Fruit fly (Drosophila melanogaster): ENCODE results near the gene toc.

The toc gene

DNA sequence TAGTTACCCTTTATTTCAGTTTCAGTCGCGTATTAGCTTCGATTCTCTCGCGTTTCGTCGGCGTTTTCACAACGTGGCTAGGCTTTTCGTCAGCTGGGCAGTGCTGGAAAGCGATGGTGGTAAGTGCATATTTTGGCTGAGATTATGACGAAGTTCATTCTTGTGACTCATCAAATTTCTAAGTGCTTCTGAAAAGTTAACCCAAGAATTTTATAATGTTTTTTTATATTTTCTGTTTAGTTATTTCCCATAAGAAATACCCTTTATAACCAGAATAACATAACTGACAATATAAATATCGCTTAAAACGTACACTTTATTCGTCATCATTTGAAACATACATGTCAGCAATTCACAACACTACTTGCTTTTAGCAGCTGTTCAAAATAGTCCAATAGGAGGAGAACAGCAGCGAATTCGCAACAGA, 107.4 kb downstream of the toc start, which contains the start of the genes CG17260 and SerRS (continued):
- TF ChIP-seq D19B (GFP tag; optimal IDR thresholded peaks at IDR 0.05) (peak; percentile 80), E2f1 (GFP tag; IDR thresholded peaks at IDR 0.05) (peak; percentile 93), CG34224 (GFP tag; IDR thresholded peaks at IDR 0.05; ENCODE audit: partially characterized antibody) (0 out of 3 replicates have a peak, but pooled peaks have one; percentile 36), Sox102F (GFP tag; optimal IDR thresholded peaks at IDR 0.05) (peak; percentile 93), MBD-R2 (GFP tag; IDR thresholded peaks at IDR 0.05) (peak; percentile 98), CG10565 (GFP tag; optimal IDR thresholded peaks at IDR 0.05) (peak; percentile 57), CG12942 (GFP tag; optimal IDR thresholded peaks at IDR 0.05) (peak; percentile 92), btn (GFP tag; optimal IDR thresholded peaks at IDR 0.05) (peak; percentile 60), Hmr (GFP tag; optimal IDR thresholded peaks at IDR 0.05) (peak; percentile 92), hkb (optimal IDR thresholded peaks at IDR 0.05) (peak; percentile 58), hkb (GFP tag; IDR thresholded peaks at IDR 0.05) (peak; percentile 87), CG3065 (GFP tag; optimal IDR thresholded peaks at IDR 0.05) (peak; percentile 83), CG12659 (GFP tag; optimal IDR thresholded peaks at IDR 0.05) (peak; percentile 93), CG34422 (GFP tag; IDR thresholded peaks at IDR 0.05) (peak; percentile 95), phol (tag; optimal IDR thresholded peaks at IDR 0.05) (peak; percentile 96), CG8281 (tag; optimal IDR thresholded peaks at IDR 0.05) (peak; percentile 70), TFAM (GFP tag; optimal IDR thresholded peaks at IDR 0.05) (peak; percentile 38), Hmx (GFP tag; optimal IDR thresholded peaks at IDR 0.05) (peak; percentile 84), ERR (GFP tag; optimal IDR thresholded peaks at IDR 0.05) (peak; percentile 84), crp (GFP tag; optimal IDR thresholded peaks at IDR 0.05) (peak; percentile 76 to 96), CG7963 (GFP tag; IDR thresholded peaks at IDR 0.05; ENCODE audit: partially characterized antibody) (no peak), ase (GFP tag; IDR thresholded peaks at IDR 0.05) (peak; percentile 92), D19A (tag; optimal IDR thresholded peaks at IDR 0.05) (no peak), CG30403 (GFP tag; optimal IDR thresholded peaks at IDR 0.05) (peak; percentile 98), CG12155 (GFP tag; optimal IDR thresholded peaks at IDR 0.05) (peak; percentile 94), lmd (GFP tag; IDR thresholded peaks at IDR 0.05) (peak; percentile 96), CG1233 (GFP tag; optimal IDR thresholded peaks at IDR 0.05) (peak; percentile 87), NC2α (GFP tag; optimal IDR thresholded peaks at IDR 0.05) (peak; percentile 73), Side (GFP tag; optimal IDR thresholded peaks at IDR 0.05) (peak; percentile 90), bsh (GFP tag; optimal IDR thresholded peaks at IDR 0.05) (peak; percentile 60 to 89), Lpt (GFP tag; optimal IDR thresholded peaks at IDR 0.05) (no peak), CG34376 (GFP tag; optimal IDR thresholded peaks at IDR 0.05) (peak; percentile 90), lov (optimal IDR thresholded peaks at IDR 0.05) (no peak), lov (GFP tag; IDR thresholded peaks at IDR 0.05) (0 out of 3 replicates have a peak, but pooled peaks have one; percentile 35), CG2199 (GFP tag; IDR thresholded peaks at IDR 0.05) (0 out of 3 replicates have a peak, but pooled peaks have one; percentile 57), vvl (GFP tag; IDR thresholded peaks at IDR 0.05) (peak; percentile 95), CG9876 (GFP tag; optimal IDR thresholded peaks at IDR 0.05) (peak; percentile 80), sisA (GFP tag; IDR thresholded peaks at IDR 0.05) (peak; percentile 94), Sry-β (GFP tag; optimal IDR thresholded peaks at IDR 0.05) (peak; percentile 42), z (GFP tag; IDR thresholded peaks at IDR 0.05) (no peak), CG6683 (GFP tag; optimal IDR thresholded peaks at IDR 0.05) (peak; percentile 78), ham (GFP tag; IDR thresholded peaks at IDR 0.05) (peak; percentile 77), CG11093 (GFP tag; IDR thresholded peaks at IDR 0.05) (peak; percentile 91), CG14014 (GFP tag; IDR thresholded peaks at IDR 0.05) (peak; percentile 91), CG18262 (tag; optimal IDR thresholded peaks at IDR 0.05) (peak; percentile 91), mld (GFP tag; IDR thresholded peaks at IDR 0.05; ENCODE audit: partially characterized antibody) (no peak), sima (GFP tag; optimal IDR thresholded peaks at IDR 0.05) (peak; percentile 58), Max (GFP tag; optimal IDR thresholded peaks at IDR 0.05) (peak; percentile 97), Ravus (GFP tag; IDR thresholded peaks at IDR 0.05) (peak; percentile 78), CG4707 (GFP tag; optimal IDR thresholded peaks at IDR 0.05) (no peak), peb (GFP tag; IDR thresholded peaks at IDR 0.05) (peak; percentile 87)
